Worm (Caenorhabditis elegans) whole organism, mixed stage, embryonic: Measurements from ENCODE around the gene fbxb-88.

Source experiments
- pha-4 ChIP-seq: fragments of 150-350 bp; optimal IDR thresholded peaks from 2 replicates; lab custom pipeline; 2018; ENCODE audit warnings: missing biosample characterization, missing genetic modification reagents, missing genetic modification characterization
- unc-62 ChIP-seq: fragments of 150-350 bp; optimal IDR thresholded peaks from 2 replicates; lab custom pipeline; 2014; ENCODE audit warnings: missing biosample characterization, missing genetic modification reagents, missing genetic modification characterization

ce11 chrII:4870691-4871090, 43.0 kb upstream of the fbxb-88 start, which contains the start of gene col-20:
- TF ChIP-seq unc-62 (GFP tag; lab: Kevin White, UChicago) = no peak
- no peak for TF ChIP-seq pha-4 (tag; lab: Kevin White, UChicago)
